Fruit fly (Drosophila melanogaster) whole organism, embryonic: ENCODE data around the gene CG15170.
A peak's percentile ranks its signal among the peaks of the same experiment; 100 is the strongest.

Experiments used
- ATbp ChIP-seq: fragments of 200-800 bp; sonication (Bioruptor generic); optimal IDR thresholded peaks from 2 replicates; lab custom pipeline; 2017; ENCODE audit warnings: missing biosample characterization, mild to moderate bottlenecking, missing genetic modification characterization, missing genetic modification reagents
- Atf-2 ChIP-seq: fragments of 200-800 bp; sonication (Bioruptor generic); optimal IDR thresholded peaks from 2 replicates; lab custom pipeline; 2016; ENCODE audit warnings: missing biosample characterization, missing genetic modification characterization
- CG10366 ChIP-seq: fragments of 200-800 bp; sonication (Bioruptor generic); IDR thresholded peaks from 2 replicates; pipeline ENCODE4 v1.3.6; 2022; ENCODE audit warnings: missing biosample characterization, missing genetic modification characterization
- CG12155 ChIP-seq: fragments of 200-800 bp; sonication (Bioruptor generic); optimal IDR thresholded peaks from 3 replicates; lab custom pipeline; 2016; ENCODE audit warnings: missing biosample characterization, missing genetic modification characterization
- CG12769 ChIP-seq: fragments of 200-800 bp; sonication (Bioruptor generic); optimal IDR thresholded peaks from 2 replicates; lab custom pipeline; 2019; ENCODE audit warnings: missing biosample characterization, mild to moderate bottlenecking, missing genetic modification characterization, moderate library complexity
- CG13123 ChIP-seq: fragments of 200-800 bp; sonication (Bioruptor generic); optimal IDR thresholded peaks from 2 replicates; lab custom pipeline; 2016; ENCODE audit warnings: missing biosample characterization, missing genetic modification characterization
- CG1792 ChIP-seq: fragments of 200-800 bp; sonication (Bioruptor generic); optimal IDR thresholded peaks from 2 replicates; lab custom pipeline; 2016; ENCODE audit warnings: missing biosample characterization, missing genetic modification characterization
- CG2678 ChIP-seq: fragments of 200-800 bp; sonication (Bioruptor generic); optimal IDR thresholded peaks from 3 replicates; lab custom pipeline; 2019; ENCODE audit warnings: missing biosample characterization, mild to moderate bottlenecking, missing genetic modification characterization, moderate library complexity
- CG3065 ChIP-seq: fragments of 200-800 bp; sonication (Bioruptor generic); optimal IDR thresholded peaks from 2 replicates; lab custom pipeline; 2016; ENCODE audit warnings: missing biosample characterization, missing genetic modification characterization
- CG31365 ChIP-seq: fragments of 200-800 bp; sonication (Bioruptor generic); optimal IDR thresholded peaks from 2 replicates; lab custom pipeline; 2018; ENCODE audit warnings: missing biosample characterization, mild to moderate bottlenecking, missing genetic modification characterization
- CG34224 ChIP-seq: fragments of 200-800 bp; sonication (Bioruptor generic); IDR thresholded peaks from 3 replicates; pipeline ENCODE4 v1.3.6; 2022; ENCODE audit warnings: missing biosample characterization, missing genetic modification characterization; ENCODE audit not compliant: partially characterized antibody
- CG34422 ChIP-seq: fragments of 200-800 bp; sonication (Bioruptor generic); IDR thresholded peaks from 3 replicates; pipeline ENCODE4 v1.3.6; 2022; ENCODE audit warnings: missing biosample characterization, missing genetic modification characterization
- CG5245 ChIP-seq: fragments of 200-800 bp; sonication (Bioruptor generic); optimal IDR thresholded peaks from 3 replicates; lab custom pipeline; 2016; ENCODE audit warnings: missing biosample characterization, missing genetic modification characterization
- CG6175 ChIP-seq: fragments of 200-800 bp; sonication (Bioruptor generic); IDR thresholded peaks from 3 replicates; pipeline ENCODE4 v1.3.6; 2022; ENCODE audit warnings: missing biosample characterization, missing genetic modification characterization
- CG6254 ChIP-seq: fragments of 200-800 bp; sonication (Bioruptor generic); optimal IDR thresholded peaks from 3 replicates; lab custom pipeline; 2017; ENCODE audit warnings: mild to moderate bottlenecking, missing biosample characterization, missing genetic modification reagents, missing genetic modification characterization
- CG7271 ChIP-seq: fragments of 200-800 bp; sonication (Bioruptor generic); optimal IDR thresholded peaks from 2 replicates; lab custom pipeline; 2018; ENCODE audit warnings: missing biosample characterization, mild to moderate bottlenecking, missing genetic modification characterization, moderate library complexity
- CG7357 ChIP-seq: fragments of 200-800 bp; sonication (Bioruptor generic); IDR thresholded peaks from 3 replicates; pipeline ENCODE4 v1.3.6; 2022; ENCODE audit warnings: missing biosample characterization, missing genetic modification characterization
- CG9609 ChIP-seq: fragments of 200-800 bp; sonication (Bioruptor generic); optimal IDR thresholded peaks from 3 replicates; lab custom pipeline; 2016; ENCODE audit warnings: missing biosample characterization, missing genetic modification characterization
- CTCF ChIP-seq: fragments of 200-800 bp; sonication (Bioruptor generic); optimal IDR thresholded peaks from 2 replicates; lab custom pipeline; 2017; ENCODE audit warnings: missing biosample characterization, mild to moderate bottlenecking, missing genetic modification characterization, moderate library complexity
- D19A ChIP-seq: fragments of 200-800 bp; optimal IDR thresholded peaks from 3 replicates; lab custom pipeline; 2019; ENCODE audit warnings: missing biosample characterization, mild to moderate bottlenecking, missing genetic modification characterization, moderate library complexity
- Fer1 ChIP-seq: fragments of 200-800 bp; sonication (Bioruptor generic); optimal IDR thresholded peaks from 2 replicates; lab custom pipeline; 2017; ENCODE audit warnings: missing biosample characterization, mild to moderate bottlenecking, missing genetic modification characterization
- Fer2 ChIP-seq: fragments of 200-800 bp; sonication (Bioruptor generic); optimal IDR thresholded peaks from 2 replicates; lab custom pipeline; 2018; ENCODE audit warnings: missing biosample characterization, mild to moderate bottlenecking, missing genetic modification characterization, moderate library complexity
- Gsc ChIP-seq: fragments of 200-800 bp; sonication (Bioruptor generic); IDR thresholded peaks from 2 replicates; pipeline ENCODE4 v1.3.6; 2022; ENCODE audit warnings: missing biosample characterization, missing genetic modification characterization
- HLH4C ChIP-seq: fragments of 200-800 bp; sonication (Bioruptor generic); IDR thresholded peaks from 3 replicates; pipeline ENCODE4 v1.3.6; 2022; ENCODE audit warnings: missing biosample characterization, missing genetic modification characterization; ENCODE audit not compliant: partially characterized antibody
- Hr51 ChIP-seq, 2 experiments: fragments of 200-800 bp; sonication (Bioruptor generic); optimal IDR thresholded peaks; 2 replicates in 1 of 2; 3 replicates in 1 of 2; lab custom pipeline; 2016 to 2018; ENCODE audit warnings: missing biosample characterization in 2 of 2, missing genetic modification characterization in 2 of 2, mild to moderate bottlenecking in 1 of 2, moderate library complexity in 1 of 2
- Hsf ChIP-seq: fragments of 200-800 bp; sonication (Bioruptor generic); optimal IDR thresholded peaks from 3 replicates; lab custom pipeline; 2016; ENCODE audit warnings: missing biosample characterization, missing genetic modification characterization
- Lhr ChIP-seq: fragments of 200-800 bp; sonication (Bioruptor generic); optimal IDR thresholded peaks from 3 replicates; lab custom pipeline; 2017; ENCODE audit warnings: mild to moderate bottlenecking, missing biosample characterization, missing genetic modification reagents, missing genetic modification characterization
- Poxn ChIP-seq: fragments of 200-800 bp; sonication (Bioruptor generic); IDR thresholded peaks from 2 replicates; pipeline ENCODE4 v1.3.6; 2022; ENCODE audit warnings: missing biosample characterization, missing genetic modification characterization
- Tbp ChIP-seq: fragments of >200 bp; optimal IDR thresholded peaks from 2 replicates; lab custom pipeline; 2018; ENCODE audit warnings: missing biosample characterization, missing genetic modification characterization
- ara ChIP-seq: fragments of 200-800 bp; sonication (Bioruptor generic); IDR thresholded peaks from 2 replicates; pipeline ENCODE4 v1.3.6; 2022; ENCODE audit warnings: missing biosample characterization, missing genetic modification characterization
- bowl ChIP-seq: fragments of 200-800 bp; sonication (Bioruptor generic); IDR thresholded peaks from 2 replicates; pipeline ENCODE4 v1.3.6; 2022; ENCODE audit warnings: missing biosample characterization, missing genetic modification characterization
- cato ChIP-seq: fragments of 200-800 bp; sonication (Bioruptor generic); optimal IDR thresholded peaks from 2 replicates; lab custom pipeline; 2016; ENCODE audit warnings: missing biosample characterization, missing genetic modification characterization, borderline replicate concordance
- cg ChIP-seq: fragments of 200-800 bp; sonication (Bioruptor generic); optimal IDR thresholded peaks from 3 replicates; lab custom pipeline; 2019; ENCODE audit warnings: missing biosample characterization, mild to moderate bottlenecking, missing genetic modification characterization, moderate library complexity
- chinmo ChIP-seq: fragments of 200-800 bp; sonication (Bioruptor generic); IDR thresholded peaks from 4 replicates; pipeline ENCODE4 v1.3.6; 2022; ENCODE audit warnings: missing biosample characterization, missing genetic modification characterization; ENCODE audit not compliant: partially characterized antibody
- dan ChIP-seq: fragments of 200-800 bp; sonication (Bioruptor generic); IDR thresholded peaks from 2 replicates; pipeline ENCODE4 v1.3.6; 2022; ENCODE audit warnings: missing biosample characterization, missing genetic modification characterization
- disco-r ChIP-seq: fragments of 200-800 bp; sonication (Bioruptor generic); optimal IDR thresholded peaks from 2 replicates; lab custom pipeline; 2016; ENCODE audit warnings: missing biosample characterization, missing genetic modification characterization
- inv ChIP-seq: fragments of 200-800 bp; sonication (Bioruptor generic); IDR thresholded peaks from 2 replicates; pipeline ENCODE4 v1.3.6; 2022; ENCODE audit warnings: missing biosample characterization, missing genetic modification characterization; ENCODE audit not compliant: partially characterized antibody
- jumu ChIP-seq: fragments of 200-800 bp; sonication (Bioruptor generic); optimal IDR thresholded peaks from 3 replicates; lab custom pipeline; 2016; ENCODE audit warnings: missing biosample characterization, missing genetic modification characterization
- lbe ChIP-seq: fragments of 200-800 bp; sonication (Bioruptor generic); optimal IDR thresholded peaks from 2 replicates; lab custom pipeline; 2016; ENCODE audit warnings: missing biosample characterization, mild to moderate bottlenecking, missing genetic modification characterization
- org-1 ChIP-seq: fragments of 200-800 bp; sonication (Bioruptor generic); optimal IDR thresholded peaks from 2 replicates; lab custom pipeline; 2017; ENCODE audit warnings: missing biosample characterization, missing genetic modification characterization
- p53 ChIP-seq: fragments of 200-800 bp; sonication (Bioruptor generic); optimal IDR thresholded peaks from 2 replicates; lab custom pipeline; 2016; ENCODE audit warnings: missing biosample characterization, missing genetic modification characterization
- pb ChIP-seq: fragments of 200-800 bp; sonication (Bioruptor generic); optimal IDR thresholded peaks from 3 replicates; lab custom pipeline; 2016; ENCODE audit warnings: missing biosample characterization, missing genetic modification characterization
- pros ChIP-seq: fragments of 200-800 bp; sonication (Bioruptor generic); optimal IDR thresholded peaks from 3 replicates; lab custom pipeline; 2019; ENCODE audit warnings: missing biosample characterization, mild to moderate bottlenecking, missing genetic modification characterization, moderate library complexity
- pum ChIP-seq: fragments of 200-800 bp; sonication (Bioruptor generic); optimal IDR thresholded peaks from 2 replicates; lab custom pipeline; 2016; ENCODE audit warnings: missing biosample characterization, missing genetic modification characterization
- sc ChIP-seq, 3 experiments: fragments of >200 bp in 2 of 3; fragments of 200-800 bp in 1 of 3; sonication (Bioruptor generic) in 1 of 3; optimal IDR thresholded peaks; 2 replicates in 2 of 3; 3 replicates in 1 of 3; lab custom pipeline; 2017; ENCODE audit warnings: mild to moderate bottlenecking in 1 of 3, missing biosample characterization in 1 of 3, missing genetic modification characterization in 1 of 3, missing genetic modification reagents in 1 of 3
- sens ChIP-seq: fragments of 200-800 bp; sonication (Bioruptor generic); peaks from one replicate; lab custom pipeline; 2016; ENCODE audit warnings: missing biosample characterization, missing genetic modification characterization
- tap ChIP-seq: fragments of 200-800 bp; optimal IDR thresholded peaks from 3 replicates; lab custom pipeline; 2019; ENCODE audit warnings: missing biosample characterization, mild to moderate bottlenecking, missing genetic modification characterization, moderate library complexity
- trem ChIP-seq: fragments of 200-800 bp; optimal IDR thresholded peaks from 3 replicates; lab custom pipeline; 2019; ENCODE audit warnings: missing biosample characterization, mild to moderate bottlenecking, missing genetic modification characterization, moderate library complexity
- tup ChIP-seq: fragments of 200-800 bp; sonication (Bioruptor generic); optimal IDR thresholded peaks from 2 replicates; lab custom pipeline; 2016; ENCODE audit warnings: missing biosample characterization, mild to moderate bottlenecking, missing genetic modification characterization, moderate library complexity

The CG15170 gene

dm6 chr2L:18987078-18987895 is 2.7 kb downstream of the CG15170 start, which contains the start of the genes Swip-1 and EMC5 (continued):
- TF ChIP-seq disco-r (GFP tag; lab: Kevin White, UChicago) (no peak), Gsc (no peak), chinmo (GFP tag; lab: Robert Waterston, UW) (0 out of 4 replicates have a peak, but pooled peaks have one; percentile 17), CG12155 (peak; percentile 38), trem (peak; percentile 60), CG34224 (GFP tag; lab: Robert Waterston, UW) (no peak; the same call in 1 of the 3 replicates), CG31365 (tag; lab: Kevin White, UChicago) (no peak), ara (GFP tag; lab: Robert Waterston, UW) (no peak; the same call in 1 of the 2 replicates), Fer2 (tag; lab: Kevin White, UChicago) (peak; percentile 28), CG1792 (GFP tag; lab: Kevin White, UChicago) (no peak), CTCF (GFP tag; lab: Kevin White, UChicago) (no peak), jumu (GFP tag; lab: Kevin White, UChicago) (no peak), CG3065 (GFP tag; lab: Kevin White, UChicago) (no peak), CG6175 (GFP tag; lab: Robert Waterston, UW) (0 out of 3 replicates have a peak, but pooled peaks have one; percentile 21), CG7357 (no peak), CG6254 (GFP tag; lab: Kevin White, UChicago) (peak; percentile 19), cato (GFP tag; lab: Kevin White, UChicago) (peak; percentile 26), CG12769 (tag; lab: Kevin White, UChicago) (no peak), pum (GFP tag; lab: Kevin White, UChicago) (no peak), CG9609 (no peak), lbe (GFP tag; lab: Kevin White, UChicago) (no peak), CG5245 (GFP tag; lab: Kevin White, UChicago) (peak; percentile 19), HLH4C (GFP tag; lab: Robert Waterston, UW) (peak; percentile 53; the same call in 1 of the 3 replicates), Fer1 (GFP tag; lab: Kevin White, UChicago) (peak; percentile 17), pros (GFP tag; lab: Kevin White, UChicago) (no peak), bowl (GFP tag; lab: Robert Waterston, UW) (no peak), cg (GFP tag; lab: Kevin White, UChicago) (no peak), D19A (tag; lab: Kevin White, UChicago) (peak; percentile 55), ATbp (no peak), CG10366 (GFP tag; lab: Robert Waterston, UW) (no peak), CG34422 (GFP tag; lab: Robert Waterston, UW) (peak; percentile 36; the same call in 2 of the 3 replicates), CG2678 (tag; lab: Kevin White, UChicago) (peak; percentile 80), Poxn (GFP tag; lab: Robert Waterston, UW) (0 out of 2 replicates have a peak, but pooled peaks have one; percentile 10), CG7271 (no peak), Lhr (GFP tag; lab: Kevin White, UChicago) (peak; percentile 1), org-1 (no peak), Tbp (GFP tag; lab: Kevin White, UChicago) (no peak), dan (no peak), sens (GFP tag; lab: Kevin White, UChicago) (peak; percentile 55), tap (peak; percentile 45), Hr51 (GFP tag; optimal IDR thresholded peaks at IDR 0.05; lab: Kevin White, UChicago) (peak in 1 of 2 experiments; percentile 64), pb (GFP tag; lab: Kevin White, UChicago) (no peak), tup (GFP tag; lab: Kevin White, UChicago) (no peak), sc (optimal IDR thresholded peaks at IDR 0.05; lab: Kevin White, UChicago) (no peak), sc (GFP tag; optimal IDR thresholded peaks at IDR 0.05; lab: Kevin White, UChicago) (peak; percentile 7), inv (GFP tag; lab: Robert Waterston, UW) (peak; percentile 35; the same call in 1 of the 2 replicates), CG13123 (no peak), Hsf (GFP tag; lab: Kevin White, UChicago) (no peak), p53 (GFP tag; lab: Kevin White, UChicago) (no peak), Atf-2 (no peak)
